Fruit fly (Drosophila melanogaster) whole organism, adult: ENCODE data around the gene Unc-115b.

Experiments
- CG11617 ChIP-seq: fragments of 200-800 bp; sonication (Bioruptor generic); optimal IDR thresholded peaks from 2 replicates; lab custom pipeline; 2017; ENCODE audit warnings: mild to moderate bottlenecking, missing biosample characterization, missing genetic modification reagents, missing genetic modification characterization
- CG12768 ChIP-seq: fragments of 200-800 bp; sonication (Bioruptor generic); optimal IDR thresholded peaks from 2 replicates; lab custom pipeline; 2017; ENCODE audit warnings: missing biosample characterization, missing genetic modification characterization, mild to moderate bottlenecking, moderate library complexity, missing genetic modification reagents
- CG14711 ChIP-seq: fragments of 200-800 bp; sonication (Bioruptor generic); optimal IDR thresholded peaks from 2 replicates; lab custom pipeline; 2018; ENCODE audit warnings: missing biosample characterization, mild to moderate bottlenecking, missing genetic modification characterization, moderate library complexity
- CG1620 ChIP-seq: fragments of 200-800 bp; sonication (Bioruptor generic); optimal IDR thresholded peaks from 2 replicates; lab custom pipeline; 2016; ENCODE audit warnings: missing biosample characterization, missing genetic modification characterization
- CG33017 ChIP-seq: fragments of 200-800 bp; sonication (Bioruptor generic); optimal IDR thresholded peaks from 2 replicates; lab custom pipeline; 2018; ENCODE audit warnings: missing biosample characterization, mild to moderate bottlenecking, missing genetic modification characterization, moderate library complexity
- CG5204 ChIP-seq: fragments of 200-800 bp; sonication (Bioruptor generic); optimal IDR thresholded peaks from 2 replicates; lab custom pipeline; 2016; ENCODE audit warnings: missing biosample characterization, missing genetic modification characterization
- CG7045 ChIP-seq: fragments of 200-800 bp; sonication (Bioruptor generic); optimal IDR thresholded peaks from 2 replicates; lab custom pipeline; 2017; ENCODE audit warnings: missing biosample characterization, mild to moderate bottlenecking, missing genetic modification characterization
- CG7101 ChIP-seq: fragments of 200-800 bp; sonication (Bioruptor generic); optimal IDR thresholded peaks from 2 replicates; lab custom pipeline; 2018; ENCODE audit warnings: missing biosample characterization, mild to moderate bottlenecking, missing genetic modification characterization, moderate library complexity
- Clk ChIP-seq: fragments of 200-800 bp; sonication (Bioruptor generic); optimal IDR thresholded peaks from 2 replicates; lab custom pipeline; 2017; ENCODE audit warnings: missing biosample characterization, missing genetic modification characterization
- Crg-1 ChIP-seq: fragments of 200-800 bp; sonication (Bioruptor generic); optimal IDR thresholded peaks from 2 replicates; lab custom pipeline; 2016; ENCODE audit warnings: missing biosample characterization, missing genetic modification characterization
- Hr96 ChIP-seq: fragments of 200-800 bp; sonication (Bioruptor generic); optimal IDR thresholded peaks from 2 replicates; lab custom pipeline; 2016; ENCODE audit warnings: missing biosample characterization, missing genetic modification characterization
- Mnt ChIP-seq: fragments of 200-800 bp; sonication (Bioruptor generic); optimal IDR thresholded peaks from 2 replicates; lab custom pipeline; 2016; ENCODE audit warnings: missing biosample characterization, mild to moderate bottlenecking, missing genetic modification characterization
- bab1 ChIP-seq: fragments of 200-800 bp; sonication (Bioruptor generic); optimal IDR thresholded peaks from 3 replicates; lab custom pipeline; 2019; ENCODE audit warnings: missing biosample characterization, mild to moderate bottlenecking, missing genetic modification characterization, moderate library complexity
- cic ChIP-seq: fragments of 200-800 bp; sonication (Bioruptor generic); optimal IDR thresholded peaks from 2 replicates; lab custom pipeline; 2017; ENCODE audit warnings: missing biosample characterization, mild to moderate bottlenecking, missing genetic modification characterization, moderate library complexity
- cnc ChIP-seq, 2 experiments: fragments of >200 bp; optimal IDR thresholded peaks; 2 replicates each; lab custom pipeline; 2017
- kay ChIP-seq: fragments of 200-800 bp; sonication (Bioruptor generic); peaks from one replicate; lab custom pipeline; 2016; ENCODE audit warnings: missing biosample characterization, missing genetic modification characterization, borderline replicate concordance
- ovo ChIP-seq: fragments of 200-800 bp; sonication (Bioruptor generic); optimal IDR thresholded peaks from 2 replicates; lab custom pipeline; 2016; ENCODE audit warnings: missing biosample characterization, missing genetic modification characterization
- pad ChIP-seq: fragments of 200-800 bp; sonication (Bioruptor generic); optimal IDR thresholded peaks from 3 replicates; lab custom pipeline; 2017; ENCODE audit warnings: missing biosample characterization, missing genetic modification characterization, mild to moderate bottlenecking, moderate library complexity, missing genetic modification reagents
- tj ChIP-seq: fragments of 200-800 bp; sonication (Bioruptor generic); optimal IDR thresholded peaks from 3 replicates; lab custom pipeline; 2017; ENCODE audit warnings: missing biosample characterization, mild to moderate bottlenecking, missing genetic modification characterization, moderate library complexity
- toe ChIP-seq: fragments of 200-800 bp; sonication (Bioruptor generic); optimal IDR thresholded peaks from 2 replicates; lab custom pipeline; 2016; ENCODE audit warnings: missing biosample characterization, missing genetic modification characterization

The Unc-115b gene

dm6 chr3R:9710886-9711285, 18.3 kb upstream of the Unc-115b start, which contains the start of the genes trbd and dmt:
Gene trbd (minus strand): TSS chr3R:9711037.
Gene dmt (plus strand): TSS chr3R:9711142.
- TF ChIP-seq CG1620 (GFP tag; lab: Kevin White, UChicago) (peak; percentile 81), bab1 (GFP tag; lab: Kevin White, UChicago) (peak; percentile 76), Hr96 (GFP tag; lab: Kevin White, UChicago) (no peak), cic (GFP tag; lab: Kevin White, UChicago) (peak; percentile 4), Crg-1 (GFP tag; lab: Kevin White, UChicago) (peak; percentile 70), tj (GFP tag; lab: Kevin White, UChicago) (peak; percentile 16), pad (peak; percentile 65), CG7101 (tag; lab: Kevin White, UChicago) (peak; percentile 68), CG5204 (no peak), kay (no peak), Clk (peak; percentile 67), CG11617 (GFP tag; lab: Kevin White, UChicago) (peak; percentile 26), ovo (GFP tag; lab: Kevin White, UChicago) (peak; percentile 58), toe (GFP tag; lab: Kevin White, UChicago) (no peak), CG33017 (tag; lab: Kevin White, UChicago) (no peak), Mnt (GFP tag; lab: Kevin White, UChicago) (peak; percentile 74), CG7045 (GFP tag; lab: Kevin White, UChicago) (no peak), cnc (optimal IDR thresholded peaks at IDR 0.05; lab: Kevin White, UChicago) (no peak), CG14711 (tag; lab: Kevin White, UChicago) (no peak), CG12768 (GFP tag; lab: Kevin White, UChicago) (peak; percentile 14)

- TF ChIP-seq CG7101 (tag; lab: Kevin White, UChicago) (no peak), Mnt (GFP tag; lab: Kevin White, UChicago) (peak; percentile 62), CG11617 (GFP tag; lab: Kevin White, UChicago) (peak; percentile 15)
Measured at dm6 chr3R:9710228-9710627, 17.7 kb upstream of the Unc-115b start.

- TF ChIP-seq CG7045 (GFP tag; lab: Kevin White, UChicago), result no peak
- peak; percentile 33 for TF ChIP-seq CG12768 (GFP tag; lab: Kevin White, UChicago)
- TF ChIP-seq CG1620 (GFP tag; lab: Kevin White, UChicago), result peak; percentile 64
- peak; percentile 68 for TF ChIP-seq CG11617 (GFP tag; lab: Kevin White, UChicago)
- peak; percentile 31 for TF ChIP-seq CG33017 (tag; lab: Kevin White, UChicago)
- no peak for TF ChIP-seq Hr96 (GFP tag; lab: Kevin White, UChicago)
- peak; percentile 49 for TF ChIP-seq ovo (GFP tag; lab: Kevin White, UChicago)
- TF ChIP-seq cic (GFP tag; lab: Kevin White, UChicago), result peak; percentile 37
- peak; percentile 50 for TF ChIP-seq tj (GFP tag; lab: Kevin White, UChicago)
- peak; percentile 59 for TF ChIP-seq bab1 (GFP tag; lab: Kevin White, UChicago)
- no peak for TF ChIP-seq kay
- TF ChIP-seq Mnt (GFP tag; lab: Kevin White, UChicago), result peak; percentile 87
- peak; percentile 46 for TF ChIP-seq Crg-1 (GFP tag; lab: Kevin White, UChicago)
- peak; percentile 18 for TF ChIP-seq CG7101 (tag; lab: Kevin White, UChicago)
Measured at dm6 chr3R:9705008-9705628, 12.5 kb upstream of the Unc-115b start, which contains the start of gene Unc-115a. Gene Unc-115a (minus strand): TSS chr3R:9705417.

dm6 chr3R:9704183-9705007, 11.8 kb upstream of the Unc-115b start:
- TF ChIP-seq cnc (optimal IDR thresholded peaks at IDR 0.05; lab: Kevin White, UChicago) (no peak), cic (GFP tag; lab: Kevin White, UChicago) (peak; percentile 97), toe (GFP tag; lab: Kevin White, UChicago) (peak; percentile 39), Crg-1 (GFP tag; lab: Kevin White, UChicago) (peak; percentile 46), CG12768 (GFP tag; lab: Kevin White, UChicago) (peak; percentile 52), Mnt (GFP tag; lab: Kevin White, UChicago) (peak; percentile 64), Clk (peak; percentile 31), tj (GFP tag; lab: Kevin White, UChicago) (peak; percentile 42), bab1 (GFP tag; lab: Kevin White, UChicago) (no peak), CG7045 (GFP tag; lab: Kevin White, UChicago) (peak; percentile 51), CG5204 (no peak), pad (peak; percentile 91), ovo (GFP tag; lab: Kevin White, UChicago) (peak; percentile 96), CG1620 (GFP tag; lab: Kevin White, UChicago) (no peak), Hr96 (GFP tag; lab: Kevin White, UChicago) (peak; percentile 37), CG11617 (GFP tag; lab: Kevin White, UChicago) (no peak), kay (no peak), CG7101 (tag; lab: Kevin White, UChicago) (peak; percentile 10)

dm6 chr3R:9703273-9703672, 10.7 kb upstream of the Unc-115b start:
- TF ChIP-seq Crg-1 (GFP tag; lab: Kevin White, UChicago), result no peak
- no peak for TF ChIP-seq toe (GFP tag; lab: Kevin White, UChicago)
- no peak for TF ChIP-seq bab1 (GFP tag; lab: Kevin White, UChicago)
- no peak for TF ChIP-seq ovo (GFP tag; lab: Kevin White, UChicago)
- TF ChIP-seq CG11617 (GFP tag; lab: Kevin White, UChicago), result no peak
- no peak for TF ChIP-seq CG14711 (tag; lab: Kevin White, UChicago)
- no peak for TF ChIP-seq Hr96 (GFP tag; lab: Kevin White, UChicago)
- no peak for TF ChIP-seq CG12768 (GFP tag; lab: Kevin White, UChicago)
- no peak for TF ChIP-seq CG7101 (tag; lab: Kevin White, UChicago)
- no peak for TF ChIP-seq pad
- TF ChIP-seq Mnt (GFP tag; lab: Kevin White, UChicago), result no peak
- no peak for TF ChIP-seq CG33017 (tag; lab: Kevin White, UChicago)
- TF ChIP-seq CG5204, result no peak
